Worm (Caenorhabditis elegans) whole organism, L2 larva: ENCODE results near the gene srg-22.

Experiments used
- C34F6.9 ChIP-seq: fragments of 150-350 bp; optimal IDR thresholded peaks from 2 replicates; lab custom pipeline; 2014; ENCODE audit warnings: missing biosample characterization, missing genetic modification characterization
- Y55F3AM.14 ChIP-seq: fragments of 200-800 bp; sonication (Bioruptor generic); optimal IDR thresholded peaks from 2 replicates; lab custom pipeline; 2018; ENCODE audit warnings: mild to moderate bottlenecking, missing genetic modification characterization, missing compliant biosample characterization
- ZK546.5 ChIP-seq: sonication (generic microtip); optimal IDR thresholded peaks from 2 replicates; lab custom pipeline; 2017; ENCODE audit warnings: missing biosample characterization, missing genetic modification characterization
- alr-1 ChIP-seq: fragments of 150-350 bp; optimal IDR thresholded peaks from 2 replicates; lab custom pipeline; 2014; ENCODE audit warnings: missing biosample characterization, missing genetic modification characterization
- ama-1 ChIP-seq: fragments of 150-350 bp; optimal IDR thresholded peaks from 2 replicates; lab custom pipeline; 2018; ENCODE audit warnings: inconsistent platforms
- ceh-16 ChIP-seq: fragments of 150-350 bp; optimal IDR thresholded peaks from 2 replicates; lab custom pipeline; 2014; ENCODE audit warnings: missing biosample characterization, missing genetic modification characterization
- ceh-82 ChIP-seq: fragments of 150-350 bp; optimal IDR thresholded peaks from 2 replicates; lab custom pipeline; 2014; ENCODE audit warnings: missing biosample characterization, missing genetic modification characterization
- crh-2 ChIP-seq: sonication (generic microtip); optimal IDR thresholded peaks from 2 replicates; lab custom pipeline; 2017; ENCODE audit warnings: missing biosample characterization, missing genetic modification characterization
- egl-27 ChIP-seq: sonication (generic microtip); optimal IDR thresholded peaks from 3 replicates; lab custom pipeline; 2017; ENCODE audit warnings: missing biosample characterization, missing genetic modification reagents, missing genetic modification characterization
- elt-1 ChIP-seq: fragments of 150-350 bp; optimal IDR thresholded peaks from 2 replicates; lab custom pipeline; 2014; ENCODE audit warnings: missing biosample characterization, missing genetic modification characterization
- lin-11 ChIP-seq: fragments of 150-350 bp; sonication (generic microtip); optimal IDR thresholded peaks from 2 replicates; lab custom pipeline; 2014; ENCODE audit warnings: missing biosample characterization, missing genetic modification characterization, inconsistent platforms, mixed read lengths
- mab-5 ChIP-seq: fragments of 150-350 bp; optimal IDR thresholded peaks from 2 replicates; lab custom pipeline; 2014; ENCODE audit warnings: missing biosample characterization, missing genetic modification characterization
- mbf-1 ChIP-seq: sonication (generic microtip); optimal IDR thresholded peaks from 2 replicates; lab custom pipeline; 2017; ENCODE audit warnings: missing biosample characterization, missing genetic modification characterization
- mdl-1 ChIP-seq, 2 experiments: fragments of 150-350 bp in 1 of 2; sonication (generic microtip) in 1 of 2; optimal IDR thresholded peaks; 2 replicates each; lab custom pipeline; 2017; ENCODE audit warnings: missing biosample characterization in 2 of 2, missing genetic modification characterization in 2 of 2
- nhr-10 ChIP-seq: sonication (generic microtip); optimal IDR thresholded peaks from 2 replicates; lab custom pipeline; 2017; ENCODE audit warnings: missing biosample characterization, missing genetic modification characterization
- nhr-11 ChIP-seq: fragments of 150-350 bp; optimal IDR thresholded peaks from 2 replicates; lab custom pipeline; 2014; ENCODE audit warnings: missing biosample characterization, missing genetic modification characterization
- nhr-12 ChIP-seq: fragments of 150-350 bp; optimal IDR thresholded peaks from 2 replicates; lab custom pipeline; 2014; ENCODE audit warnings: missing biosample characterization, missing genetic modification characterization
- nhr-129 ChIP-seq: fragments of 150-350 bp; optimal IDR thresholded peaks from 2 replicates; lab custom pipeline; 2014; ENCODE audit warnings: missing biosample characterization, missing genetic modification characterization
- nhr-23 ChIP-seq: fragments of 150-350 bp; optimal IDR thresholded peaks from 2 replicates; lab custom pipeline; 2014; ENCODE audit warnings: missing biosample characterization, missing genetic modification reagents, missing genetic modification characterization
- nhr-6 ChIP-seq: fragments of 150-350 bp; optimal IDR thresholded peaks from 2 replicates; lab custom pipeline; 2014; ENCODE audit warnings: missing biosample characterization, missing genetic modification characterization
- peb-1 ChIP-seq: fragments of 150-350 bp; optimal IDR thresholded peaks from 2 replicates; lab custom pipeline; 2014; ENCODE audit warnings: missing biosample characterization, missing genetic modification characterization
- sem-4 ChIP-seq: fragments of 150-350 bp; optimal IDR thresholded peaks from 2 replicates; lab custom pipeline; 2014; ENCODE audit warnings: missing biosample characterization, missing genetic modification reagents, missing genetic modification characterization
- skn-1 ChIP-seq: sonication (generic microtip); optimal IDR thresholded peaks from 2 replicates; lab custom pipeline; 2017; ENCODE audit warnings: missing biosample characterization, missing genetic modification characterization
- sma-3 ChIP-seq: sonication (generic microtip); optimal IDR thresholded peaks from 2 replicates; lab custom pipeline; 2016; ENCODE audit warnings: missing genetic modification reagents, missing genetic modification characterization, missing compliant biosample characterization
- sma-9 ChIP-seq, 2 experiments: fragments of 150-350 bp in 1 of 2; sonication (generic microtip) in 1 of 2; optimal IDR thresholded peaks; 2 replicates each; lab custom pipeline; 2014 to 2016; ENCODE audit warnings: missing genetic modification characterization in 2 of 2, mild to moderate bottlenecking in 1 of 2, missing biosample characterization in 1 of 2, missing compliant biosample characterization in 1 of 2, missing genetic modification reagents in 1 of 2, moderate library complexity in 1 of 2
- snpc-4 ChIP-seq: fragments of 150-350 bp; optimal IDR thresholded peaks from 2 replicates; lab custom pipeline; 2014; ENCODE audit warnings: missing biosample characterization, missing genetic modification characterization
- unc-39 ChIP-seq: fragments of 150-350 bp; optimal IDR thresholded peaks from 2 replicates; lab custom pipeline; 2014; ENCODE audit warnings: missing biosample characterization, missing genetic modification characterization
- unc-55 ChIP-seq: fragments of 150-350 bp; sonication (generic microtip); optimal IDR thresholded peaks from 3 replicates; lab custom pipeline; 2014; ENCODE audit warnings: missing biosample characterization, missing genetic modification reagents, missing genetic modification characterization
- unc-62 ChIP-seq: fragments of 150-350 bp; optimal IDR thresholded peaks from 2 replicates; lab custom pipeline; 2014; ENCODE audit warnings: missing biosample characterization, missing genetic modification reagents, missing genetic modification characterization
- zag-1 ChIP-seq: fragments of 150-350 bp; optimal IDR thresholded peaks from 2 replicates; lab custom pipeline; 2014; ENCODE audit warnings: missing biosample characterization, missing genetic modification characterization
- ztf-1 ChIP-seq: fragments of 200-800 bp; sonication (Bioruptor generic); conservative IDR thresholded peaks from 2 replicates; pipeline ENCODE4 v1.3.6; 2022; ENCODE audit warnings: missing genetic modification characterization, missing compliant biosample characterization
- ztf-11 ChIP-seq: sonication (generic microtip); optimal IDR thresholded peaks from 2 replicates; lab custom pipeline; 2017; ENCODE audit warnings: missing biosample characterization, missing genetic modification characterization

Gene srg-22

ce11 chrII:3126341-3126740 is 33.1 kb upstream of the srg-22 start, which contains the start of gene ins-19:
Gene ins-19 (minus strand): TSS chrII:3126441.
- TF ChIP-seq crh-2 (tag; lab: Kevin White, UChicago) (no peak), mab-5 (tag; lab: Kevin White, UChicago) (no peak), sma-9 (GFP tag; optimal IDR thresholded peaks at IDR 0.05; lab: Kevin White, UChicago) (no peak), sma-9 (tag; optimal IDR thresholded peaks at IDR 0.05; lab: Kevin White, UChicago) (no peak), sma-3 (GFP tag; lab: Kevin White, UChicago) (no peak), mbf-1 (tag; lab: Kevin White, UChicago) (no peak), nhr-129 (tag; lab: Kevin White, UChicago) (no peak), ceh-16 (tag; lab: Kevin White, UChicago) (no peak), nhr-23 (tag; lab: Kevin White, UChicago) (no peak), lin-11 (tag; lab: Kevin White, UChicago) (no peak), unc-62 (GFP tag; lab: Kevin White, UChicago) (no peak), nhr-12 (tag; lab: Kevin White, UChicago) (no peak), peb-1 (tag; lab: Kevin White, UChicago) (no peak), egl-27 (no peak)

ce11 chrII:3123206-3123605 is 30.0 kb upstream of the srg-22 start, which contains the start of gene srh-71:
Gene srh-71 (plus strand): TSS chrII:3123506.
- TF ChIP-seq ama-1 (no peak), zag-1 (no peak), nhr-129 (tag; lab: Kevin White, UChicago) (no peak), ztf-1 (GFP tag; lab: Robert Waterston, UW) (no peak)
- TF ChIP-seq, all 48 proteins: peak for 0

ce11 chrII:3118907-3119382 is 25.7 kb upstream of the srg-22 start, which contains the start of gene T10D4.6:
Gene T10D4.6 (plus strand): TSS chrII:3119332.
- TF ChIP-seq C34F6.9 (tag; lab: Kevin White, UChicago): peak; percentile 72
- no peak for TF ChIP-seq elt-1 (tag; lab: Kevin White, UChicago)
- peak; percentile 25 for TF ChIP-seq nhr-129 (tag; lab: Kevin White, UChicago)
- no peak for TF ChIP-seq nhr-6 (tag; lab: Kevin White, UChicago)
- peak; percentile 30 for TF ChIP-seq crh-2 (tag; lab: Kevin White, UChicago)
- peak; percentile 28 for TF ChIP-seq unc-55 (GFP tag; lab: Kevin White, UChicago)

- no peak for TF ChIP-seq skn-1 (tag; lab: Kevin White, UChicago)
- no peak for TF ChIP-seq ZK546.5
- no peak for TF ChIP-seq ztf-11 (tag; lab: Kevin White, UChicago)
- TF ChIP-seq unc-39: no peak
- no peak for TF ChIP-seq Y55F3AM.14
- TF ChIP-seq elt-1 (tag; lab: Kevin White, UChicago): no peak
- no peak for TF ChIP-seq ceh-82 (tag; lab: Kevin White, UChicago)
- TF ChIP-seq ama-1: no peak
Observed at ce11 chrII:3117471-3117870, 24.2 kb upstream of the srg-22 start, which contains the start of gene T10D4.7. Gene T10D4.7 (plus strand): TSS chrII:3117771.

- TF ChIP-seq peb-1 (tag; lab: Kevin White, UChicago) (no peak), nhr-11 (tag; lab: Kevin White, UChicago) (no peak), unc-39 (no peak), alr-1 (tag; lab: Kevin White, UChicago) (no peak), sem-4 (tag; lab: Kevin White, UChicago) (no peak), sma-9 (GFP tag; optimal IDR thresholded peaks at IDR 0.05; lab: Kevin White, UChicago) (no peak), sma-9 (tag; optimal IDR thresholded peaks at IDR 0.05; lab: Kevin White, UChicago) (no peak), mbf-1 (tag; lab: Kevin White, UChicago) (no peak), mdl-1 (tag; optimal IDR thresholded peaks at IDR 0.05; lab: Kevin White, UChicago) (no peak), nhr-10 (tag; lab: Kevin White, UChicago) (no peak), elt-1 (tag; lab: Kevin White, UChicago) (no peak)
Observed at ce11 chrII:3113934-3114333, 20.7 kb upstream of the srg-22 start, which contains the start of gene clec-123. Gene clec-123 (plus strand): TSS chrII:3114234.

ce11 chrII:3113289-3113688 is 20.0 kb upstream of the srg-22 start:
- TF ChIP-seq snpc-4 (tag; lab: Kevin White, UChicago) (peak; percentile 45), unc-62 (GFP tag; lab: Kevin White, UChicago) (no peak)
- TF ChIP-seq, all 48 proteins: peak for 1
